Worm (Caenorhabditis elegans) whole organism, L4 larva: ENCODE data around the gene lgc-16.

Experiments used
- aly-2 ChIP-seq: sonication (generic microtip); optimal IDR thresholded peaks from 2 replicates; lab custom pipeline; 2018; ENCODE audit warnings: missing biosample characterization, missing genetic modification characterization
- duxl-1 ChIP-seq: sonication (generic microtip); optimal IDR thresholded peaks from 2 replicates; lab custom pipeline; 2016; ENCODE audit warnings: mild to moderate bottlenecking, missing genetic modification characterization, moderate library complexity, missing compliant biosample characterization; ENCODE audit not compliant: poor library complexity
- egl-27 ChIP-seq: sonication (generic microtip); optimal IDR thresholded peaks from 3 replicates; lab custom pipeline; 2017; ENCODE audit warnings: missing biosample characterization, missing genetic modification reagents, missing genetic modification characterization
- fkh-10 ChIP-seq: fragments of 150-350 bp; optimal IDR thresholded peaks from 2 replicates; lab custom pipeline; 2014; ENCODE audit warnings: missing biosample characterization, missing genetic modification reagents, missing genetic modification characterization
- jun-1 ChIP-seq: fragments of 150-350 bp; optimal IDR thresholded peaks from 2 replicates; lab custom pipeline; 2014; ENCODE audit warnings: missing biosample characterization, missing genetic modification reagents, missing genetic modification characterization
- lin-1 ChIP-seq: fragments of 200-800 bp; sonication (Bioruptor generic); IDR thresholded peaks from 2 replicates; pipeline ENCODE4 v1.3.6; 2022; ENCODE audit warnings: missing genetic modification reagents, missing genetic modification characterization, missing compliant biosample characterization
- mdt-29 ChIP-seq: fragments of 200-800 bp; sonication (Bioruptor generic); IDR thresholded peaks from 2 replicates; pipeline ENCODE4 v1.3.6; 2022; ENCODE audit warnings: missing genetic modification reagents, missing genetic modification characterization, missing compliant biosample characterization
- nhr-11 ChIP-seq: fragments of 150-350 bp; optimal IDR thresholded peaks from 2 replicates; lab custom pipeline; 2014; ENCODE audit warnings: missing biosample characterization, missing genetic modification characterization
- nhr-41 ChIP-seq: fragments of 200-800 bp; sonication (Bioruptor generic); IDR thresholded peaks from 2 replicates; pipeline ENCODE4 v1.3.6; 2022; ENCODE audit warnings: missing genetic modification reagents, missing genetic modification characterization, missing compliant biosample characterization
- rbr-2 ChIP-seq: sonication (generic microtip); optimal IDR thresholded peaks from 2 replicates; lab custom pipeline; 2016; ENCODE audit warnings: missing genotype, missing genetic modification characterization, missing compliant biosample characterization
- snpc-4 ChIP-seq: fragments of 150-350 bp; optimal IDR thresholded peaks from 2 replicates; lab custom pipeline; 2014; ENCODE audit warnings: missing biosample characterization, missing genetic modification characterization
- unc-62 ChIP-seq, 3 experiments: fragments of 150-350 bp in 1 of 3; sonication (generic microtip); optimal IDR thresholded peaks in 2 of 3; peaks in 1 of 3; 1 replicate in 1 of 3; 2 replicates in 2 of 3; lab custom pipeline; 2014 to 2017; ENCODE audit warnings: missing biosample characterization in 3 of 3, missing genetic modification characterization in 3 of 3, missing genetic modification reagents in 3 of 3, missing genotype in 1 of 3
- zag-1 ChIP-seq: fragments of 150-350 bp; optimal IDR thresholded peaks from 2 replicates; lab custom pipeline; 2014; ENCODE audit warnings: missing biosample characterization, missing genetic modification characterization
- zip-2 ChIP-seq: fragments of 150-350 bp; optimal IDR thresholded peaks from 2 replicates; lab custom pipeline; 2014; ENCODE audit warnings: missing biosample characterization, missing genetic modification characterization

- TF ChIP-seq nhr-11: no peak
- no peak for TF ChIP-seq nhr-41 (GFP tag; lab: Robert Waterston, UW)
- no peak for TF ChIP-seq duxl-1 (tag; lab: Kevin White, UChicago)
- TF ChIP-seq zag-1: no peak
- no peak for TF ChIP-seq aly-2 (tag; lab: Kevin White, UChicago)
- peak in 1 of 2 experiments; percentile 52 for TF ChIP-seq unc-62 (GFP tag; optimal IDR thresholded peaks at IDR 0.05 in 1 of 2; lab: Kevin White, UChicago)
- TF ChIP-seq unc-62 (tag; optimal IDR thresholded peaks at IDR 0.05; lab: Kevin White, UChicago): no peak
- TF ChIP-seq snpc-4 (tag; lab: Kevin White, UChicago): no peak
- no peak for TF ChIP-seq mdt-29 (GFP tag; lab: Robert Waterston, UW)
- TF ChIP-seq rbr-2 (tag; lab: Kevin White, UChicago): no peak
- TF ChIP-seq jun-1 (tag; lab: Kevin White, UChicago): no peak
- TF ChIP-seq fkh-10: no peak
- TF ChIP-seq egl-27 (tag; lab: Kevin White, UChicago): no peak
- no peak for TF ChIP-seq zip-2
- TF ChIP-seq lin-1 (GFP tag; lab: Robert Waterston, UW): no peak
Measured at ce11 chrX:12164943-12165342, 46.5 kb downstream of the lgc-16 start.
